Fruit fly (Drosophila melanogaster): ENCODE results near the gene ind.

- no peak for TF ChIP-seq CG8478 (optimal IDR thresholded peaks at IDR 0.05)
- no peak for TF ChIP-seq CTCF (optimal IDR thresholded peaks at IDR 0.05)
Measured at dm6 chr3L:14992807-14993206, 50.9 kb downstream of the ind start.
